Fruit fly (Drosophila melanogaster) whole organism, embryonic: ENCODE data around the gene Jhbp7.

Experiments
- Bdp1 ChIP-seq: fragments of 200-800 bp; sonication (Bioruptor generic); optimal IDR thresholded peaks from 3 replicates; lab custom pipeline; 2016; ENCODE audit warnings: missing biosample characterization, missing genetic modification characterization
- CG10209 ChIP-seq: fragments of 200-800 bp; sonication (Bioruptor generic); optimal IDR thresholded peaks from 3 replicates; lab custom pipeline; 2017; ENCODE audit warnings: missing biosample characterization, mild to moderate bottlenecking, missing genetic modification characterization, missing genetic modification reagents
- CG12104 ChIP-seq: fragments of 200-800 bp; sonication (Bioruptor generic); optimal IDR thresholded peaks from 3 replicates; lab custom pipeline; 2016; ENCODE audit warnings: missing biosample characterization, missing genetic modification characterization
- CG12659 ChIP-seq: fragments of 200-800 bp; sonication (Bioruptor generic); optimal IDR thresholded peaks from 3 replicates; lab custom pipeline; 2017; ENCODE audit warnings: mild to moderate bottlenecking, missing biosample characterization, missing genetic modification reagents, missing genetic modification characterization
- CG13123 ChIP-seq: fragments of 200-800 bp; sonication (Bioruptor generic); optimal IDR thresholded peaks from 2 replicates; lab custom pipeline; 2016; ENCODE audit warnings: missing biosample characterization, missing genetic modification characterization
- CG13775 ChIP-seq: fragments of 200-800 bp; sonication (Bioruptor generic); optimal IDR thresholded peaks from 3 replicates; lab custom pipeline; 2017; ENCODE audit warnings: missing biosample characterization, mild to moderate bottlenecking, missing genetic modification characterization
- CG14441 ChIP-seq: fragments of 200-800 bp; sonication (Bioruptor generic); IDR thresholded peaks from 2 replicates; pipeline ENCODE4 v1.3.6; 2022; ENCODE audit warnings: missing biosample characterization, missing genetic modification characterization
- CG1529 ChIP-seq: fragments of 200-800 bp; sonication (Bioruptor generic); optimal IDR thresholded peaks from 3 replicates; lab custom pipeline; 2018; ENCODE audit warnings: missing biosample characterization, missing genetic modification characterization
- CG1647 ChIP-seq: fragments of 200-800 bp; sonication (Bioruptor generic); optimal IDR thresholded peaks from 3 replicates; lab custom pipeline; 2016; ENCODE audit warnings: missing biosample characterization, missing genetic modification characterization
- CG16863 ChIP-seq: fragments of 200-800 bp; sonication (Bioruptor generic); optimal IDR thresholded peaks from 3 replicates; lab custom pipeline; 2016; ENCODE audit warnings: missing biosample characterization, missing genetic modification characterization
- CG1792 ChIP-seq: fragments of 200-800 bp; sonication (Bioruptor generic); optimal IDR thresholded peaks from 2 replicates; lab custom pipeline; 2016; ENCODE audit warnings: missing biosample characterization, missing genetic modification characterization
- CG18764 ChIP-seq: fragments of 200-800 bp; sonication (Bioruptor generic); optimal IDR thresholded peaks from 3 replicates; lab custom pipeline; 2016; ENCODE audit warnings: missing biosample characterization, missing genetic modification characterization
- CG3163 ChIP-seq: fragments of 200-800 bp; sonication (Bioruptor generic); optimal IDR thresholded peaks from 3 replicates; lab custom pipeline; 2016; ENCODE audit warnings: missing biosample characterization, missing genetic modification characterization
- CG4730 ChIP-seq: fragments of 200-800 bp; sonication (Bioruptor generic); IDR thresholded peaks from 2 replicates; pipeline ENCODE4 v1.3.6; 2022; ENCODE audit warnings: missing biosample characterization, missing genetic modification characterization
- CG4820 ChIP-seq: fragments of 200-800 bp; sonication (Bioruptor generic); optimal IDR thresholded peaks from 3 replicates; lab custom pipeline; 2016; ENCODE audit warnings: missing biosample characterization, missing genetic modification characterization
- CG7987 ChIP-seq: fragments of 200-800 bp; sonication (Bioruptor generic); optimal IDR thresholded peaks from 2 replicates; lab custom pipeline; 2018; ENCODE audit warnings: missing biosample characterization, mild to moderate bottlenecking, missing genetic modification characterization, moderate library complexity
- CG8089 ChIP-seq: fragments of 200-800 bp; sonication (Bioruptor generic); optimal IDR thresholded peaks from 3 replicates; lab custom pipeline; 2016; ENCODE audit warnings: missing biosample characterization, missing genetic modification characterization
- CG8359 ChIP-seq: fragments of 200-800 bp; sonication (Bioruptor generic); optimal IDR thresholded peaks from 2 replicates; lab custom pipeline; 2017; ENCODE audit warnings: missing biosample characterization, mild to moderate bottlenecking, missing genetic modification characterization, borderline replicate concordance
- CG9437 ChIP-seq: fragments of 200-800 bp; sonication (Bioruptor generic); optimal IDR thresholded peaks from 2 replicates; lab custom pipeline; 2018; ENCODE audit warnings: missing biosample characterization, mild to moderate bottlenecking, missing genetic modification characterization
- CG9727 ChIP-seq: fragments of 200-800 bp; sonication (Bioruptor generic); optimal IDR thresholded peaks from 3 replicates; lab custom pipeline; 2017; ENCODE audit warnings: missing biosample characterization, mild to moderate bottlenecking, missing genetic modification characterization
- CG9932 ChIP-seq: fragments of 200-800 bp; sonication (Bioruptor generic); IDR thresholded peaks from 2 replicates; pipeline ENCODE4 v1.3.6; 2022; ENCODE audit warnings: missing biosample characterization, missing genetic modification characterization
- D19B ChIP-seq: fragments of 200-800 bp; sonication (Bioruptor generic); optimal IDR thresholded peaks from 2 replicates; lab custom pipeline; 2017; ENCODE audit warnings: missing biosample characterization, mild to moderate bottlenecking, missing genetic modification characterization
- Dip3 ChIP-seq: fragments of 200-800 bp; sonication (Bioruptor generic); optimal IDR thresholded peaks from 3 replicates; lab custom pipeline; 2016; ENCODE audit warnings: missing biosample characterization, missing genetic modification characterization
- Dp ChIP-seq: fragments of 200-800 bp; sonication (Bioruptor generic); optimal IDR thresholded peaks from 2 replicates; lab custom pipeline; 2018; ENCODE audit warnings: missing biosample characterization, mild to moderate bottlenecking, missing genetic modification characterization, moderate library complexity
- Gsc ChIP-seq: fragments of 200-800 bp; sonication (Bioruptor generic); IDR thresholded peaks from 2 replicates; pipeline ENCODE4 v1.3.6; 2022; ENCODE audit warnings: missing biosample characterization, missing genetic modification characterization
- Hr51 ChIP-seq, 2 experiments: fragments of 200-800 bp; sonication (Bioruptor generic); optimal IDR thresholded peaks; 2 replicates in 1 of 2; 3 replicates in 1 of 2; lab custom pipeline; 2016 to 2018; ENCODE audit warnings: missing biosample characterization in 2 of 2, missing genetic modification characterization in 2 of 2, mild to moderate bottlenecking in 1 of 2, moderate library complexity in 1 of 2
- Hsf ChIP-seq: fragments of 200-800 bp; sonication (Bioruptor generic); optimal IDR thresholded peaks from 3 replicates; lab custom pipeline; 2016; ENCODE audit warnings: missing biosample characterization, missing genetic modification characterization
- NK7.1 ChIP-seq: fragments of 200-800 bp; sonication (Bioruptor generic); optimal IDR thresholded peaks from 3 replicates; lab custom pipeline; 2016; ENCODE audit warnings: missing biosample characterization, missing genetic modification characterization
- Side ChIP-seq: fragments of 200-800 bp; sonication (Bioruptor generic); optimal IDR thresholded peaks from 2 replicates; lab custom pipeline; 2016; ENCODE audit warnings: missing biosample characterization, missing genetic modification characterization
- Ssrp ChIP-seq: fragments of 200-800 bp; sonication (Bioruptor generic); optimal IDR thresholded peaks from 2 replicates; lab custom pipeline; 2018; ENCODE audit warnings: missing biosample characterization, mild to moderate bottlenecking, missing genetic modification characterization, moderate library complexity
- ash1 ChIP-seq: fragments of 200-800 bp; sonication (Bioruptor generic); optimal IDR thresholded peaks from 2 replicates; lab custom pipeline; 2018; ENCODE audit warnings: missing biosample characterization, mild to moderate bottlenecking, missing genetic modification characterization
- ato ChIP-seq: fragments of 200-800 bp; sonication (Bioruptor generic); IDR thresholded peaks from 2 replicates; pipeline ENCODE4 v1.3.6; 2022; ENCODE audit warnings: missing biosample characterization, missing genetic modification characterization; ENCODE audit not compliant: partially characterized antibody
- btn ChIP-seq: fragments of 200-800 bp; sonication (Bioruptor generic); optimal IDR thresholded peaks from 2 replicates; lab custom pipeline; 2016; ENCODE audit warnings: missing biosample characterization, missing genetic modification characterization
- eyg ChIP-seq: fragments of 200-800 bp; sonication (Bioruptor generic); optimal IDR thresholded peaks from 3 replicates; lab custom pipeline; 2016; ENCODE audit warnings: missing biosample characterization, missing genetic modification characterization
- gsb-n ChIP-seq: fragments of 200-800 bp; sonication (Bioruptor generic); optimal IDR thresholded peaks from 3 replicates; lab custom pipeline; 2018; ENCODE audit warnings: missing biosample characterization, mild to moderate bottlenecking, missing genetic modification characterization
- gt ChIP-seq: fragments of 200-800 bp; sonication (Bioruptor generic); IDR thresholded peaks from 2 replicates; pipeline ENCODE4 v1.3.6; 2022; ENCODE audit warnings: missing biosample characterization, missing genetic modification characterization
- hb ChIP-seq: fragments of 200-800 bp; sonication (Bioruptor generic); IDR thresholded peaks from 3 replicates; pipeline ENCODE4 v1.3.6; 2022; ENCODE audit warnings: missing biosample characterization, missing genetic modification characterization; ENCODE audit not compliant: partially characterized antibody
- jumu ChIP-seq: fragments of 200-800 bp; sonication (Bioruptor generic); optimal IDR thresholded peaks from 3 replicates; lab custom pipeline; 2016; ENCODE audit warnings: missing biosample characterization, missing genetic modification characterization
- ken ChIP-seq: fragments of 200-800 bp; sonication (Bioruptor generic); IDR thresholded peaks from 3 replicates; pipeline ENCODE4 v1.3.6; 2022; ENCODE audit warnings: missing biosample characterization, missing genetic modification characterization
- lilli ChIP-seq: fragments of 200-800 bp; sonication (Bioruptor generic); optimal IDR thresholded peaks from 3 replicates; lab custom pipeline; 2016; ENCODE audit warnings: missing biosample characterization, missing genetic modification characterization
- org-1 ChIP-seq: fragments of 200-800 bp; sonication (Bioruptor generic); optimal IDR thresholded peaks from 2 replicates; lab custom pipeline; 2017; ENCODE audit warnings: missing biosample characterization, missing genetic modification characterization
- otp ChIP-seq: fragments of 200-800 bp; sonication (Bioruptor generic); IDR thresholded peaks from 3 replicates; pipeline ENCODE4, ENCODE4 v1.3.6; 2022; ENCODE audit warnings: missing biosample characterization, missing genetic modification characterization
- pum ChIP-seq: fragments of 200-800 bp; sonication (Bioruptor generic); optimal IDR thresholded peaks from 2 replicates; lab custom pipeline; 2016; ENCODE audit warnings: missing biosample characterization, missing genetic modification characterization
- repo ChIP-seq: fragments of 200-800 bp; sonication (Bioruptor generic); optimal IDR thresholded peaks from 2 replicates; lab custom pipeline; 2016; ENCODE audit warnings: missing biosample characterization, missing genetic modification characterization
- row ChIP-seq: fragments of 200-800 bp; sonication (Bioruptor generic); IDR thresholded peaks from 3 replicates; pipeline ENCODE4 v1.3.6; 2022; ENCODE audit warnings: missing biosample characterization, missing genetic modification characterization
- run ChIP-seq: fragments of 200-800 bp; sonication (Bioruptor generic); optimal IDR thresholded peaks from 3 replicates; lab custom pipeline; 2018; ENCODE audit warnings: missing biosample characterization, mild to moderate bottlenecking, missing genetic modification characterization
- sqz ChIP-seq: fragments of 200-800 bp; sonication (Bioruptor generic); optimal IDR thresholded peaks from 3 replicates; lab custom pipeline; 2018; ENCODE audit warnings: missing biosample characterization, mild to moderate bottlenecking, missing genetic modification characterization
- ssp ChIP-seq: fragments of 200-800 bp; sonication (Bioruptor generic); IDR thresholded peaks from 2 replicates; pipeline ENCODE4 v1.3.6; 2022; ENCODE audit warnings: missing biosample characterization, missing genetic modification characterization
- stc ChIP-seq: fragments of 200-800 bp; sonication (Bioruptor generic); IDR thresholded peaks from 2 replicates; pipeline ENCODE4 v1.3.6; 2022; ENCODE audit warnings: missing biosample characterization, missing genetic modification characterization
- tap ChIP-seq: fragments of 200-800 bp; optimal IDR thresholded peaks from 3 replicates; lab custom pipeline; 2019; ENCODE audit warnings: missing biosample characterization, mild to moderate bottlenecking, missing genetic modification characterization, moderate library complexity
- vvl ChIP-seq: fragments of 200-800 bp; sonication (Bioruptor generic); IDR thresholded peaks from 2 replicates; pipeline ENCODE4 v1.3.6; 2022; ENCODE audit warnings: missing biosample characterization, missing genetic modification characterization
- zf30C ChIP-seq: fragments of 200-800 bp; sonication (Bioruptor generic); optimal IDR thresholded peaks from 3 replicates; lab custom pipeline; 2018; ENCODE audit warnings: missing biosample characterization, mild to moderate bottlenecking, missing genetic modification characterization

The Jhbp7 gene

dm6 chr3R:25221203-25221807, 16.1 kb upstream of the Jhbp7 start, which contains the start of gene Alg9 (continued):
- TF ChIP-seq gsb-n (tag; lab: Kevin White, UChicago) (no peak), CG1647 (GFP tag; lab: Kevin White, UChicago) (no peak), CG10209 (GFP tag; lab: Kevin White, UChicago) (no peak), Side (GFP tag; lab: Kevin White, UChicago) (no peak), CG12659 (GFP tag; lab: Kevin White, UChicago) (peak; percentile 31), CG1529 (no peak), Dp (GFP tag; lab: Kevin White, UChicago) (peak; percentile 62), CG13775 (GFP tag; lab: Kevin White, UChicago) (no peak), CG9932 (peak; percentile 30; the same call in 1 of the 2 replicates), gt (no peak), repo (no peak), CG1792 (GFP tag; lab: Kevin White, UChicago) (no peak), otp (GFP tag; lab: Robert Waterston, UW) (no peak), run (tag; lab: Kevin White, UChicago) (no peak), CG4730 (GFP tag; lab: Robert Waterston, UW) (no peak), CG9727 (GFP tag; lab: Kevin White, UChicago) (no peak), CG18764 (no peak), Hsf (GFP tag; lab: Kevin White, UChicago) (no peak), CG13123 (GFP tag; lab: Kevin White, UChicago) (no peak), Ssrp (tag; lab: Kevin White, UChicago) (no peak), ash1 (GFP tag; lab: Kevin White, UChicago) (no peak), ato (GFP tag; lab: Robert Waterston, UW) (peak; percentile 86), CG7987 (GFP tag; lab: Kevin White, UChicago) (no peak), Bdp1 (GFP tag; lab: Kevin White, UChicago) (no peak), CG8359 (GFP tag; lab: Kevin White, UChicago) (no peak), CG3163 (GFP tag; lab: Kevin White, UChicago) (no peak), CG4820 (GFP tag; lab: Kevin White, UChicago) (no peak), stc (GFP tag; lab: Robert Waterston, UW) (no peak), NK7.1 (GFP tag; lab: Kevin White, UChicago) (no peak), CG9437 (GFP tag; lab: Kevin White, UChicago) (no peak), row (GFP tag; lab: Robert Waterston, UW) (peak; percentile 62), zf30C (GFP tag; lab: Kevin White, UChicago) (no peak), ken (GFP tag; lab: Robert Waterston, UW) (0 out of 3 replicates have a peak, but pooled peaks have one; percentile 24), D19B (GFP tag; lab: Kevin White, UChicago) (no peak), jumu (GFP tag; lab: Kevin White, UChicago) (no peak), sqz (GFP tag; lab: Kevin White, UChicago) (no peak), CG16863 (GFP tag; lab: Kevin White, UChicago) (no peak), Hr51 (GFP tag; optimal IDR thresholded peaks at IDR 0.05; lab: Kevin White, UChicago) (no peak), Gsc (GFP tag; lab: Robert Waterston, UW) (no peak), ssp (GFP tag; lab: Robert Waterston, UW) (peak; percentile 98), org-1 (GFP tag; lab: Kevin White, UChicago) (no peak), CG14441 (GFP tag; lab: Robert Waterston, UW) (no peak), hb (GFP tag; lab: Robert Waterston, UW) (peak; percentile 94), vvl (0 out of 2 replicates have a peak, but pooled peaks have one; percentile 37), tap (no peak), Dip3 (GFP tag; lab: Kevin White, UChicago) (no peak), btn (no peak), lilli (GFP tag; lab: Kevin White, UChicago) (no peak), eyg (GFP tag; lab: Kevin White, UChicago) (no peak), CG8089 (GFP tag; lab: Kevin White, UChicago) (no peak), pum (no peak), CG12104 (no peak)
